Fruit fly (Drosophila melanogaster) whole organism, embryonic: ENCODE data around the gene Lim1.

ENCODE experiments used
- Ada2b ChIP-seq: fragments of 200-800 bp; sonication (Bioruptor generic); IDR thresholded peaks from 2 replicates; pipeline ENCODE4 v1.3.6; 2022; ENCODE audit warnings: missing biosample characterization, missing genetic modification characterization
- B-H1 ChIP-seq: fragments of 200-800 bp; sonication (Bioruptor generic); IDR thresholded peaks from 3 replicates; pipeline ENCODE4 v1.3.6; 2022; ENCODE audit warnings: missing biosample characterization, missing genetic modification characterization
- CG10565 ChIP-seq: fragments of 200-800 bp; sonication (Bioruptor generic); optimal IDR thresholded peaks from 3 replicates; lab custom pipeline; 2016; ENCODE audit warnings: missing biosample characterization, mild to moderate bottlenecking, missing genetic modification characterization
- CG10979 ChIP-seq: fragments of 200-800 bp; sonication (Bioruptor generic); optimal IDR thresholded peaks from 2 replicates; lab custom pipeline; 2018; ENCODE audit warnings: missing biosample characterization, mild to moderate bottlenecking, missing genetic modification characterization, moderate library complexity
- CG11504 ChIP-seq: fragments of 200-800 bp; sonication (Bioruptor generic); optimal IDR thresholded peaks from 3 replicates; lab custom pipeline; 2019; ENCODE audit warnings: missing biosample characterization, mild to moderate bottlenecking, missing genetic modification characterization, moderate library complexity
- CG14710 ChIP-seq: fragments of 200-800 bp; sonication (Bioruptor generic); optimal IDR thresholded peaks from 3 replicates; lab custom pipeline; 2019; ENCODE audit warnings: missing biosample characterization, mild to moderate bottlenecking, missing genetic modification characterization, moderate library complexity
- CG15514 ChIP-seq: fragments of 200-800 bp; sonication (Bioruptor generic); optimal IDR thresholded peaks from 3 replicates; lab custom pipeline; 2017; ENCODE audit warnings: missing biosample characterization, missing genetic modification characterization, mild to moderate bottlenecking, moderate library complexity, missing genetic modification reagents
- CG16815 ChIP-seq: fragments of 200-800 bp; sonication (Bioruptor generic); optimal IDR thresholded peaks from 3 replicates; lab custom pipeline; 2017; ENCODE audit warnings: missing biosample characterization, mild to moderate bottlenecking, missing genetic modification characterization
- CG17829 ChIP-seq: fragments of 200-800 bp; optimal IDR thresholded peaks from 2 replicates; lab custom pipeline; 2019; ENCODE audit warnings: missing biosample characterization, mild to moderate bottlenecking, missing genetic modification characterization, moderate library complexity
- CG1832 ChIP-seq: fragments of 200-800 bp; sonication (Bioruptor generic); optimal IDR thresholded peaks from 2 replicates; lab custom pipeline; 2017; ENCODE audit warnings: missing biosample characterization, mild to moderate bottlenecking, missing genetic modification characterization, inconsistent platforms
- CG2678 ChIP-seq: fragments of 200-800 bp; sonication (Bioruptor generic); optimal IDR thresholded peaks from 3 replicates; lab custom pipeline; 2019; ENCODE audit warnings: missing biosample characterization, mild to moderate bottlenecking, missing genetic modification characterization, moderate library complexity
- CG31441 ChIP-seq: fragments of 200-800 bp; sonication (Bioruptor generic); IDR thresholded peaks from 2 replicates; pipeline ENCODE4 v1.3.6; 2022; ENCODE audit warnings: missing biosample characterization, missing genetic modification characterization
- CG32767 ChIP-seq: fragments of 200-800 bp; sonication (Bioruptor generic); IDR thresholded peaks from 2 replicates; pipeline ENCODE4 v1.3.6; 2022; ENCODE audit warnings: missing biosample characterization, missing genetic modification characterization
- CG43689 ChIP-seq: fragments of 200-800 bp; sonication (Bioruptor generic); IDR thresholded peaks from 2 replicates; pipeline ENCODE4 v1.3.6; 2022; ENCODE audit warnings: missing biosample characterization, missing genetic modification characterization
- CG6175 ChIP-seq: fragments of 200-800 bp; sonication (Bioruptor generic); IDR thresholded peaks from 3 replicates; pipeline ENCODE4 v1.3.6; 2022; ENCODE audit warnings: missing biosample characterization, missing genetic modification characterization
- CG7556 ChIP-seq: fragments of 200-800 bp; sonication (Bioruptor generic); optimal IDR thresholded peaks from 2 replicates; lab custom pipeline; 2017; ENCODE audit warnings: missing biosample characterization, mild to moderate bottlenecking, missing genetic modification characterization
- CG7786 ChIP-seq: fragments of 200-800 bp; sonication (Bioruptor generic); optimal IDR thresholded peaks from 2 replicates; lab custom pipeline; 2016; ENCODE audit warnings: missing biosample characterization, missing genetic modification characterization
- CG8359 ChIP-seq: fragments of 200-800 bp; sonication (Bioruptor generic); optimal IDR thresholded peaks from 2 replicates; lab custom pipeline; 2017; ENCODE audit warnings: missing biosample characterization, mild to moderate bottlenecking, missing genetic modification characterization, borderline replicate concordance
- CG9817 ChIP-seq: fragments of 200-800 bp; sonication (Bioruptor generic); optimal IDR thresholded peaks from 2 replicates; lab custom pipeline; 2018; ENCODE audit warnings: missing biosample characterization, mild to moderate bottlenecking, missing genetic modification characterization, moderate library complexity
- D19A ChIP-seq: fragments of 200-800 bp; optimal IDR thresholded peaks from 3 replicates; lab custom pipeline; 2019; ENCODE audit warnings: missing biosample characterization, mild to moderate bottlenecking, missing genetic modification characterization, moderate library complexity
- HLH3B ChIP-seq: fragments of 200-800 bp; sonication (Bioruptor generic); IDR thresholded peaks from 2 replicates; pipeline ENCODE4 v1.3.6; 2022; ENCODE audit warnings: missing biosample characterization, missing genetic modification characterization
- Hey ChIP-seq: fragments of 200-800 bp; sonication (Bioruptor generic); optimal IDR thresholded peaks from 3 replicates; lab custom pipeline; 2018; ENCODE audit warnings: missing biosample characterization, mild to moderate bottlenecking, missing genetic modification characterization
- HmgZ ChIP-seq: fragments of 200-800 bp; sonication (Bioruptor generic); optimal IDR thresholded peaks from 2 replicates; lab custom pipeline; 2018; ENCODE audit warnings: missing biosample characterization, mild to moderate bottlenecking, missing genetic modification characterization
- Lpt ChIP-seq: fragments of >200 bp; optimal IDR thresholded peaks from 2 replicates; lab custom pipeline; 2018; ENCODE audit warnings: missing biosample characterization, missing genetic modification characterization
- Nf-YB ChIP-seq: fragments of 200-800 bp; sonication (Bioruptor generic); optimal IDR thresholded peaks from 3 replicates; lab custom pipeline; 2019; ENCODE audit warnings: missing biosample characterization, mild to moderate bottlenecking, missing genetic modification characterization, moderate library complexity
- Scr ChIP-seq: fragments of 200-800 bp; sonication (Bioruptor generic); IDR thresholded peaks from 2 replicates; pipeline ENCODE4 v1.3.6; 2022; ENCODE audit warnings: missing biosample characterization, missing genetic modification characterization; ENCODE audit not compliant: partially characterized antibody
- Spps ChIP-seq: fragments of 200-800 bp; sonication (Bioruptor generic); optimal IDR thresholded peaks from 2 replicates; lab custom pipeline; 2018; ENCODE audit warnings: missing biosample characterization, mild to moderate bottlenecking, missing genetic modification characterization
- Xrp1 ChIP-seq: fragments of 200-800 bp; sonication (Bioruptor generic); IDR thresholded peaks from 2 replicates; pipeline ENCODE4 v1.3.6; 2022; ENCODE audit warnings: missing biosample characterization, missing genetic modification characterization
- ase ChIP-seq: fragments of 200-800 bp; sonication (Bioruptor generic); IDR thresholded peaks from 3 replicates; pipeline ENCODE4 v1.3.6; 2022; ENCODE audit warnings: missing biosample characterization, missing genetic modification characterization
- chinmo ChIP-seq: fragments of 200-800 bp; sonication (Bioruptor generic); IDR thresholded peaks from 4 replicates; pipeline ENCODE4 v1.3.6; 2022; ENCODE audit warnings: missing biosample characterization, missing genetic modification characterization; ENCODE audit not compliant: partially characterized antibody
- chn ChIP-seq: fragments of 200-800 bp; sonication (Bioruptor generic); optimal IDR thresholded peaks from 2 replicates; lab custom pipeline; 2016; ENCODE audit warnings: missing biosample characterization, missing genetic modification characterization
- dati ChIP-seq: fragments of 200-800 bp; sonication (Bioruptor generic); IDR thresholded peaks from 2 replicates; pipeline ENCODE4 v1.3.6; 2022; ENCODE audit warnings: missing biosample characterization, missing genetic modification characterization
- dm ChIP-seq: fragments of 200-800 bp; sonication (Bioruptor generic); optimal IDR thresholded peaks from 3 replicates; lab custom pipeline; 2016; ENCODE audit warnings: missing biosample characterization, missing genetic modification characterization
- fd3F ChIP-seq: fragments of 200-800 bp; sonication (Bioruptor generic); optimal IDR thresholded peaks from 2 replicates; lab custom pipeline; 2018; ENCODE audit warnings: missing biosample characterization, mild to moderate bottlenecking, missing genetic modification characterization, moderate library complexity
- gcm ChIP-seq: fragments of 200-800 bp; sonication (Bioruptor generic); optimal IDR thresholded peaks from 2 replicates; lab custom pipeline; 2019; ENCODE audit warnings: missing biosample characterization, mild to moderate bottlenecking, missing genetic modification characterization, moderate library complexity
- gsb-n ChIP-seq: fragments of 200-800 bp; sonication (Bioruptor generic); optimal IDR thresholded peaks from 3 replicates; lab custom pipeline; 2018; ENCODE audit warnings: missing biosample characterization, mild to moderate bottlenecking, missing genetic modification characterization
- gt ChIP-seq: fragments of 200-800 bp; sonication (Bioruptor generic); IDR thresholded peaks from 2 replicates; pipeline ENCODE4 v1.3.6; 2022; ENCODE audit warnings: missing biosample characterization, missing genetic modification characterization
- pan ChIP-seq, 4 experiments: fragments of >200 bp in 3 of 4; fragments of 200-800 bp in 1 of 4; sonication (Bioruptor generic) in 1 of 4; optimal IDR thresholded peaks in 3 of 4; IDR thresholded peaks in 1 of 4; 2 replicates each; pipeline versions ENCODE4 v1.3.6 to Lab custom; 2017 to 2022; ENCODE audit warnings: missing biosample characterization in 2 of 4, missing genetic modification characterization in 2 of 4, mixed read lengths in 1 of 4
- peb ChIP-seq: fragments of 200-800 bp; sonication (Bioruptor generic); IDR thresholded peaks from 2 replicates; pipeline ENCODE4 v1.3.6; 2022; ENCODE audit warnings: missing biosample characterization, missing genetic modification characterization
- salm ChIP-seq: fragments of 200-800 bp; sonication (Bioruptor generic); optimal IDR thresholded peaks from 2 replicates; lab custom pipeline; 2018; ENCODE audit warnings: missing biosample characterization, mild to moderate bottlenecking, missing genetic modification characterization
- schlank ChIP-seq: fragments of 200-800 bp; sonication (Bioruptor generic); optimal IDR thresholded peaks from 2 replicates; lab custom pipeline; 2018; ENCODE audit warnings: missing biosample characterization, mild to moderate bottlenecking, missing genetic modification characterization
- sisA ChIP-seq: fragments of 200-800 bp; sonication (Bioruptor generic); IDR thresholded peaks from 2 replicates; pipeline ENCODE4 v1.3.6; 2022; ENCODE audit warnings: missing biosample characterization, missing genetic modification characterization
- tin ChIP-seq: fragments of 200-800 bp; sonication (Bioruptor generic); optimal IDR thresholded peaks from 3 replicates; lab custom pipeline; 2016; ENCODE audit warnings: missing biosample characterization, missing genetic modification characterization
- unpg ChIP-seq: fragments of 200-800 bp; sonication (Bioruptor generic); optimal IDR thresholded peaks from 3 replicates; lab custom pipeline; 2018; ENCODE audit warnings: missing biosample characterization, mild to moderate bottlenecking, missing genetic modification characterization, moderate library complexity

Lim1 gene

dm6 chrX:8723393-8723987, 82.1 kb downstream of the Lim1 start (continued):
- TF ChIP-seq Xrp1 (GFP tag; lab: Robert Waterston, UW) (peak; percentile 55), CG14710 (tag; lab: Kevin White, UChicago) (peak; percentile 24), CG7556 (GFP tag; lab: Kevin White, UChicago) (peak; percentile 21), CG1832 (GFP tag; lab: Kevin White, UChicago) (no peak), salm (no peak), CG2678 (tag; lab: Kevin White, UChicago) (peak; percentile 27), gt (GFP tag; lab: Robert Waterston, UW) (no peak), Spps (no peak), CG9817 (tag; lab: Kevin White, UChicago) (no peak), gsb-n (no peak), HLH3B (GFP tag; lab: Robert Waterston, UW) (no peak), unpg (GFP tag; lab: Kevin White, UChicago) (peak; percentile 20), D19A (tag; lab: Kevin White, UChicago) (peak; percentile 26), CG32767 (GFP tag; lab: Robert Waterston, UW) (no peak), CG43689 (GFP tag; lab: Robert Waterston, UW) (no peak), Lpt (no peak), CG10979 (tag; lab: Kevin White, UChicago) (peak; percentile 45), HmgZ (tag; lab: Kevin White, UChicago) (no peak), peb (no peak), B-H1 (GFP tag; lab: Robert Waterston, UW) (no peak), Nf-YB (GFP tag; lab: Kevin White, UChicago) (no peak), pan (optimal IDR thresholded peaks at IDR 0.05; lab: Kevin White, UChicago) (no peak), pan (GFP tag; optimal IDR thresholded peaks at IDR 0.05 in 1 of 2, IDR thresholded peaks at IDR 0.05 in 1 of 2) (no peak), CG8359 (GFP tag; lab: Kevin White, UChicago) (no peak), dm (no peak), tin (GFP tag; lab: Kevin White, UChicago) (no peak), gcm (GFP tag; lab: Kevin White, UChicago) (no peak), CG16815 (GFP tag; lab: Kevin White, UChicago) (no peak), Hey (tag; lab: Kevin White, UChicago) (peak; percentile 93), CG10565 (GFP tag; lab: Kevin White, UChicago) (no peak), ase (GFP tag; lab: Robert Waterston, UW) (no peak), schlank (tag; lab: Kevin White, UChicago) (no peak), CG15514 (GFP tag; lab: Kevin White, UChicago) (no peak), CG31441 (GFP tag; lab: Robert Waterston, UW) (peak; percentile 41; the same call in 1 of the 2 replicates), Scr (GFP tag; lab: Robert Waterston, UW) (no peak), CG11504 (tag; lab: Kevin White, UChicago) (peak; percentile 39), CG6175 (no peak), sisA (GFP tag; lab: Robert Waterston, UW) (no peak), fd3F (no peak), CG17829 (peak; percentile 23), chn (GFP tag; lab: Kevin White, UChicago) (no peak), dati (0 out of 2 replicates have a peak, but pooled peaks have one; percentile 21), CG7786 (GFP tag; lab: Kevin White, UChicago) (no peak), Ada2b (GFP tag; lab: Robert Waterston, UW) (no peak), chinmo (GFP tag; lab: Robert Waterston, UW) (no peak)
